Worm (Caenorhabditis elegans) whole organism, L2 larva: ENCODE data around the gene K11H3.2.

Experiments
- nhr-11 ChIP-seq: fragments of 150-350 bp; optimal IDR thresholded peaks from 2 replicates; lab custom pipeline; 2014; ENCODE audit warnings: missing biosample characterization, missing genetic modification characterization
- sma-9 ChIP-seq, 2 experiments: fragments of 150-350 bp in 1 of 2; sonication (generic microtip) in 1 of 2; optimal IDR thresholded peaks; 2 replicates each; lab custom pipeline; 2014 to 2016; ENCODE audit warnings: missing genetic modification characterization in 2 of 2, mild to moderate bottlenecking in 1 of 2, missing biosample characterization in 1 of 2, missing compliant biosample characterization in 1 of 2, missing genetic modification reagents in 1 of 2, moderate library complexity in 1 of 2
- unc-39 ChIP-seq: fragments of 150-350 bp; optimal IDR thresholded peaks from 2 replicates; lab custom pipeline; 2014; ENCODE audit warnings: missing biosample characterization, missing genetic modification characterization
- zag-1 ChIP-seq: fragments of 150-350 bp; optimal IDR thresholded peaks from 2 replicates; lab custom pipeline; 2014; ENCODE audit warnings: missing biosample characterization, missing genetic modification characterization

ce11 chrIII:9859133-9859775, 13.1 kb downstream of the K11H3.2 start, which contains the start of gene gpdh-2:
- TF ChIP-seq zag-1 (no peak), unc-39 (no peak), sma-9 (GFP tag; optimal IDR thresholded peaks at IDR 0.05; lab: Kevin White, UChicago) (no peak), sma-9 (tag; optimal IDR thresholded peaks at IDR 0.05; lab: Kevin White, UChicago) (no peak), nhr-11 (tag; lab: Kevin White, UChicago) (no peak)
